Worm (Caenorhabditis elegans): ENCODE results near the gene C03B1.7.

- TF ChIP-seq nhr-2 (tag; optimal IDR thresholded peaks at IDR 0.05) (no peak), unc-62 (GFP tag; optimal IDR thresholded peaks at IDR 0.05) (no peak), nhr-76 (tag; optimal IDR thresholded peaks at IDR 0.05) (no peak), unc-39 (tag; optimal IDR thresholded peaks at IDR 0.05) (no peak), lin-13 (tag; optimal IDR thresholded peaks at IDR 0.05) (no peak), ceh-83 (GFP tag; optimal IDR thresholded peaks at IDR 0.05) (no peak), mab-5 (tag; optimal IDR thresholded peaks at IDR 0.05) (no peak), elt-1 (tag; optimal IDR thresholded peaks at IDR 0.05; ENCODE audit: borderline replicate concordance, insufficient read depth) (no peak), pha-4 (tag; optimal IDR thresholded peaks at IDR 0.05) (no peak), nhr-12 (tag; optimal IDR thresholded peaks at IDR 0.05) (no peak), mep-1 (tag; optimal IDR thresholded peaks at IDR 0.05) (no peak), zip-8 (tag; optimal IDR thresholded peaks at IDR 0.05) (no peak)
Measured at ce11 chrX:6337338-6337737, 4.3 kb upstream of the C03B1.7 start.
